Worm (Caenorhabditis elegans) whole organism, L3 larva: ENCODE measurements around the gene vha-6.

Experiments used
- R02D3.7 ChIP-seq: fragments of 150-350 bp; optimal IDR thresholded peaks from 2 replicates; lab custom pipeline; 2014; ENCODE audit warnings: missing biosample characterization, missing genetic modification characterization
- ZK546.5 ChIP-seq: sonication (generic microtip); optimal IDR thresholded peaks from 2 replicates; lab custom pipeline; 2017; ENCODE audit warnings: missing biosample characterization, missing genetic modification characterization
- aly-2 ChIP-seq: fragments of 150-350 bp; optimal IDR thresholded peaks from 2 replicates; lab custom pipeline; 2014; ENCODE audit warnings: missing biosample characterization, missing genetic modification characterization
- ama-1 ChIP-seq: fragments of 150-350 bp; optimal IDR thresholded peaks from 2 replicates; lab custom pipeline; 2018
- ceh-16 ChIP-seq: sonication (generic microtip); optimal IDR thresholded peaks from 2 replicates; lab custom pipeline; 2017; ENCODE audit warnings: missing biosample characterization, missing genetic modification characterization
- ceh-28 ChIP-seq: fragments of 150-350 bp; optimal IDR thresholded peaks from 2 replicates; lab custom pipeline; 2014; ENCODE audit warnings: missing biosample characterization, missing genetic modification reagents, missing genetic modification characterization
- ceh-9 ChIP-seq: sonication (generic microtip); optimal IDR thresholded peaks from 2 replicates; lab custom pipeline; 2018; ENCODE audit warnings: missing biosample characterization, missing genetic modification characterization
- egl-27 ChIP-seq: sonication (generic microtip); optimal IDR thresholded peaks from 4 replicates; lab custom pipeline; 2017; ENCODE audit warnings: missing biosample characterization, missing genetic modification reagents, missing genetic modification characterization
- egl-5 ChIP-seq: fragments of 150-350 bp; optimal IDR thresholded peaks from 2 replicates; lab custom pipeline; 2017; ENCODE audit warnings: missing biosample characterization, missing genetic modification reagents, missing genetic modification characterization, inconsistent platforms
- elt-1 ChIP-seq: fragments of 150-350 bp; optimal IDR thresholded peaks from 2 replicates; lab custom pipeline; 2014; ENCODE audit warnings: missing biosample characterization, missing genetic modification characterization
- elt-2 ChIP-seq: sonication (generic microtip); optimal IDR thresholded peaks from 2 replicates; lab custom pipeline; 2016; ENCODE audit warnings: missing genetic modification reagents, mild to moderate bottlenecking, missing genetic modification characterization, missing compliant biosample characterization
- elt-3 ChIP-seq, 3 experiments: fragments of 150-350 bp in 1 of 3; sonication (generic microtip) in 2 of 3; optimal IDR thresholded peaks; 2 replicates in 2 of 3; 4 replicates in 1 of 3; lab custom pipeline; 2014 to 2017; ENCODE audit warnings: missing biosample characterization in 3 of 3, missing genetic modification characterization in 3 of 3
- fkh-2 ChIP-seq: fragments of 150-350 bp; optimal IDR thresholded peaks from 2 replicates; lab custom pipeline; 2014; ENCODE audit warnings: missing biosample characterization, missing genetic modification reagents, missing genetic modification characterization
- fos-1 ChIP-seq: fragments of 150-350 bp; optimal IDR thresholded peaks from 2 replicates; lab custom pipeline; 2014; ENCODE audit warnings: missing biosample characterization, missing genetic modification characterization
- hmg-11 ChIP-seq: sonication (generic microtip); optimal IDR thresholded peaks from 2 replicates; lab custom pipeline; 2016; ENCODE audit warnings: missing genetic modification characterization, missing compliant biosample characterization
- jun-1 ChIP-seq: fragments of 150-350 bp; optimal IDR thresholded peaks from 2 replicates; lab custom pipeline; 2014; ENCODE audit warnings: missing biosample characterization, missing genetic modification reagents, missing genetic modification characterization
- lin-15B ChIP-seq: fragments of 150-350 bp; optimal IDR thresholded peaks from 2 replicates; lab custom pipeline; 2014; ENCODE audit warnings: missing biosample characterization, missing genetic modification characterization
- lin-39 ChIP-seq: fragments of 150-350 bp; optimal IDR thresholded peaks from 2 replicates; lab custom pipeline; 2018; ENCODE audit warnings: missing biosample characterization, missing genetic modification reagents, missing genetic modification characterization
- nfya-1 ChIP-seq: sonication (generic microtip); optimal IDR thresholded peaks from 2 replicates; lab custom pipeline; 2017; ENCODE audit warnings: missing genetic modification characterization, mild to moderate bottlenecking, missing compliant biosample characterization, antibody characterized with exemption, moderate library complexity; ENCODE audit not compliant: insufficient read depth
- nhr-11 ChIP-seq: fragments of 150-350 bp; optimal IDR thresholded peaks from 2 replicates; lab custom pipeline; 2014; ENCODE audit warnings: missing biosample characterization, missing genetic modification characterization
- nhr-23 ChIP-seq: fragments of 150-350 bp; optimal IDR thresholded peaks from 2 replicates; lab custom pipeline; 2014; ENCODE audit warnings: missing biosample characterization, missing genetic modification reagents, missing genetic modification characterization
- nhr-237 ChIP-seq: fragments of 150-350 bp; optimal IDR thresholded peaks from 2 replicates; lab custom pipeline; 2014; ENCODE audit warnings: missing biosample characterization, missing genetic modification characterization
- nhr-25 ChIP-seq: sonication (generic microtip); optimal IDR thresholded peaks from 2 replicates; lab custom pipeline; 2017; ENCODE audit warnings: missing biosample characterization, missing genetic modification characterization
- nhr-28 ChIP-seq: fragments of 150-350 bp; optimal IDR thresholded peaks from 2 replicates; lab custom pipeline; 2014; ENCODE audit warnings: missing biosample characterization, missing genetic modification characterization
- nhr-43 ChIP-seq: sonication (generic microtip); optimal IDR thresholded peaks from 2 replicates; lab custom pipeline; 2016; ENCODE audit warnings: mild to moderate bottlenecking, missing genetic modification characterization, missing compliant biosample characterization; ENCODE audit not compliant: poor library complexity, severe bottlenecking
- nhr-67 ChIP-seq: fragments of 150-350 bp; optimal IDR thresholded peaks from 2 replicates; lab custom pipeline; 2014; ENCODE audit warnings: missing biosample characterization, missing genetic modification characterization
- pha-4 ChIP-seq: fragments of 150-350 bp; optimal IDR thresholded peaks from 2 replicates; lab custom pipeline; 2014; ENCODE audit warnings: missing biosample characterization, missing genetic modification reagents, missing genetic modification characterization
- pqm-1 ChIP-seq: fragments of 150-350 bp; optimal IDR thresholded peaks from 2 replicates; lab custom pipeline; 2017; ENCODE audit warnings: missing biosample characterization, missing genetic modification characterization, inconsistent platforms
- snpc-4 ChIP-seq: fragments of 150-350 bp; optimal IDR thresholded peaks from 2 replicates; lab custom pipeline; 2014; ENCODE audit warnings: missing biosample characterization, missing genetic modification characterization
- unc-39 ChIP-seq: sonication (generic microtip); optimal IDR thresholded peaks from 4 replicates; lab custom pipeline; 2017; ENCODE audit warnings: missing biosample characterization, missing genetic modification characterization
- unc-62 ChIP-seq: fragments of 150-350 bp; sonication (generic microtip); optimal IDR thresholded peaks from 4 replicates; lab custom pipeline; 2014; ENCODE audit warnings: missing biosample characterization, missing genetic modification reagents, missing genetic modification characterization
- zag-1 ChIP-seq: fragments of 150-350 bp; optimal IDR thresholded peaks from 2 replicates; lab custom pipeline; 2014; ENCODE audit warnings: missing biosample characterization, missing genetic modification characterization
- ztf-4 ChIP-seq: fragments of 150-350 bp; optimal IDR thresholded peaks from 2 replicates; lab custom pipeline; 2014; ENCODE audit warnings: missing biosample characterization, missing genetic modification characterization

Gene vha-6

DNA sequence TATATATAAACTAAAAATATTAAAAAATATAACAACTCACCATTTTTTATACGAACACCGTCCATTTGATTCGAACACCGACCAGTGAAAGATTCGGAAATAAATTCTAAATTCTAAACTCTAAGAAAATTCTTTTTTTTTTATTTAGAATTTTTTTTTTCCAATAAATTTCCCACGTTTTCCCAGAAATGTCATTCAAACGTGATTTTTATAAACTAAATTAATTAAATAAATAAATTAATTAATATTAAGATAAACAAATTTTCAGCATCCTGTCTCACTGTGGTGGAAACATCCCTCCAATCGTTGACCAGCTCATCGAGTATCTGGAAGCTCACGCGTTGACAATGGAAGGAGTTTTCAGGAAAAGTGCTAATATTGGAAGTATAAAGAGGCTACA lies 29.3 kb upstream of the vha-6 start, which contains the start of gene klp-17:
klp-17 (minus strand) TSS at position 101 of the 400 bp plus-strand sequence.
- TF ChIP-seq nfya-1 (tag; lab: Kevin White, UChicago) (no peak), snpc-4 (tag; lab: Kevin White, UChicago) (no peak), jun-1 (no peak), ztf-4 (tag; lab: Kevin White, UChicago) (no peak), nhr-67 (no peak), fkh-2 (tag; lab: Kevin White, UChicago) (no peak), nhr-11 (tag; lab: Kevin White, UChicago) (no peak), egl-27 (tag; lab: Kevin White, UChicago) (no peak), pqm-1 (no peak)

DNA sequence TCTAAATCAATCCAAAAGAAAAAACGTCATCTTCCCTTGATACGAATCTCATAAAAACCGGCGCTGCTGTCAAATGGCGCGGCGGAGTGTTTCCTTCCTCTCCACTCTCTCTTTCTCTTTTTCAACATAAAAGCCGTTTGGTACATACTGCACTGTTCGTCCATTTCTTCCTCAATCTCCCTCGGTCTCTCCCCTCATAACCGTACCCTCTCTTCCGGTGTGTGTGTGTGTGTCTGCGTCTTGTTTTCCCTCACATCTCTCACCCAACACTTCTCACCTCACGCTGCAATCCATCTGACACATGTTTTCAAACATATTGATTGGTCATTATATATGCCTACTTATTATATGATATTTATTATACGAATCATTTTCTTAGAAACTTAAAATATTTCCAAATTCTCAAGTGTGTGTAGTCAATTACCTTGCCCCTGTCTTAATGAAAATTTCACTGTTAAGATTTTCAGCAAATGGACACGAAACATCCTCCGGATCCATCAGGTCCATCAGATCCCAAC lies 26.2 kb upstream of the vha-6 start, which contains the start of the genes aars-1 and rga-1:
aars-1 (minus strand) TSS at position 71 of the 518 bp plus-strand sequence.
rga-1 (plus strand) TSS at position 468 of the 518 bp plus-strand sequence.
- no peak for TF ChIP-seq nhr-28 (tag; lab: Kevin White, UChicago)
- TF ChIP-seq unc-39 (tag; lab: Kevin White, UChicago), result no peak
- TF ChIP-seq elt-3 (tag; optimal IDR thresholded peaks at IDR 0.05; lab: Kevin White, UChicago), result no peak
- peak; percentile 55 for TF ChIP-seq egl-5 (tag; lab: Kevin White, UChicago)
- no peak for TF ChIP-seq ztf-4 (tag; lab: Kevin White, UChicago)
- TF ChIP-seq elt-1, result peak; percentile 34
- TF ChIP-seq nhr-237 (tag; lab: Kevin White, UChicago), result no peak
- TF ChIP-seq lin-39, result no peak
- TF ChIP-seq lin-15B (tag; lab: Kevin White, UChicago), result peak; percentile 28
- peak; percentile 29 for TF ChIP-seq snpc-4 (tag; lab: Kevin White, UChicago)
- peak; percentile 70 for TF ChIP-seq pha-4
- TF ChIP-seq R02D3.7 (tag; lab: Kevin White, UChicago), result peak; percentile 35
- no peak for TF ChIP-seq ceh-16
- peak; percentile 82 for TF ChIP-seq pqm-1
- peak; percentile 76 for TF ChIP-seq elt-2 (tag; lab: Kevin White, UChicago)
- TF ChIP-seq nhr-23, result peak; percentile 71
- no peak for TF ChIP-seq egl-27 (tag; lab: Kevin White, UChicago)
- TF ChIP-seq unc-62 (GFP tag; lab: Kevin White, UChicago), result no peak
- TF ChIP-seq ZK546.5 (tag; lab: Kevin White, UChicago), result no peak
- TF ChIP-seq nhr-43 (tag; lab: Kevin White, UChicago), result peak; percentile 73
- peak; percentile 53 for TF ChIP-seq fkh-2 (tag; lab: Kevin White, UChicago)
- peak; percentile 83 for TF ChIP-seq nhr-25 (tag; lab: Kevin White, UChicago)
- TF ChIP-seq ceh-28 (tag; lab: Kevin White, UChicago), result peak; percentile 70
- TF ChIP-seq ceh-9, result no peak
- peak; percentile 60 for TF ChIP-seq hmg-11 (tag; lab: Kevin White, UChicago)
- no peak for TF ChIP-seq aly-2 (tag; lab: Kevin White, UChicago)
- TF ChIP-seq nfya-1 (tag; lab: Kevin White, UChicago), result peak; percentile 61
- TF ChIP-seq jun-1, result peak; percentile 47

DNA sequence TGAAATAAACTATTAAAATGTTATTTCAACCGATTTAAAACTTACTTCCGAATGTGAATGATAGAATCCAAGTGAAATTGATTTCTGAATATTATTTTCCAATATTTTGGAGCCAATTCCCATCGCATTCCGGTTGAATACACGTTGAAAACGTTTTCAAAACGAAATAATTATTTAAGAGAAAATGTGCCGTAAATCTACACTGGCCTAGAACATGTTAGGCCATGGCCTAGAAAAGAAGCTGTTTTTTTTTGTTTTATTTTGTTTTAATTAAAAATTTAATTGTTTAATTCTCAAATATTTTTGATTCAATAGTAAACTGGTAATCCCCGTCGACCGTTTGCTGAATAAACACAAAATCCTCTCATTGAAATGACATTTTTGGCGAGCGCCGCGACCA lies 25.6 kb upstream of the vha-6 start:
- TF ChIP-seq fos-1 (tag; lab: Kevin White, UChicago) (no peak), R02D3.7 (tag; lab: Kevin White, UChicago) (peak; percentile 81), lin-15B (tag; lab: Kevin White, UChicago) (peak; percentile 28), ceh-16 (no peak)

ce11 chrII:11459883-11460282 lies 21.6 kb upstream of the vha-6 start:
- TF ChIP-seq ZK546.5 (tag; lab: Kevin White, UChicago), result no peak
- peak; percentile 33 for TF ChIP-seq pqm-1
- TF ChIP-seq hmg-11 (tag; lab: Kevin White, UChicago), result no peak
- peak; percentile 58 for TF ChIP-seq elt-2 (tag; lab: Kevin White, UChicago)

ce11 chrII:11455715-11456114 lies 17.5 kb upstream of the vha-6 start:
- TF ChIP-seq zag-1 (tag; lab: Kevin White, UChicago) (no peak), nhr-43 (tag; lab: Kevin White, UChicago) (no peak), hmg-11 (tag; lab: Kevin White, UChicago) (no peak), lin-39 (no peak), ama-1 (lab: Kevin White, UChicago) (peak; percentile 3), unc-39 (tag; lab: Kevin White, UChicago) (no peak), R02D3.7 (tag; lab: Kevin White, UChicago) (no peak)
